Fruit fly (Drosophila melanogaster): ENCODE data around the gene mRpL9.
A peak's percentile ranks its signal among the peaks of the same experiment; 100 is the strongest.

mRpL9 gene

DNA sequence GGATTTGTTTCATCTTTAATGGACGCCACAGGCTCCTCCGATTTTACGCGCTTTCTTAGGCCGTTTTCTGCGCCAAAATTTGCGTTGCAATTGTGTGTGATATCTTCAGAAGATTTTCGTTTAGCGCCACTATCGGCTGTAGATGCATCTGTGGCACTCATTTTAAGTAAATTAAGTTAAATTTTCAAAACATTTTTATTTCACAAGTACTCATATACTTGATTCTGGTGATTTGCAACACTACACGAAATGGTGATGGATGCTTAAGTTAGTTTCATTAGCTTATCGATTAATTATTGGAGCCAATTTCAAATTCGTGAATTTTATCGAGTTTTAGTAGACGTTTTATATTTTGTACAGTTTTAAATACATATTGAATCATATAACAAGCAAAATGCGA lies 33.1 kb downstream of the mRpL9 start, which contains the start of gene CG6171 (continued):
- TF ChIP-seq Drgx (GFP tag; IDR thresholded peaks at IDR 0.05), result no peak
- TF ChIP-seq sens (GFP tag), result peak; percentile 80
- peak; percentile 92 for TF ChIP-seq CG10267 (tag; optimal IDR thresholded peaks at IDR 0.05)
- TF ChIP-seq Spps (tag; optimal IDR thresholded peaks at IDR 0.05), result no peak
- TF ChIP-seq CG14965 (GFP tag; optimal IDR thresholded peaks at IDR 0.05; ENCODE audit: borderline replicate concordance), result no peak
- peak; percentile 64 for TF ChIP-seq MESR4 (GFP tag; optimal IDR thresholded peaks at IDR 0.05)
- TF ChIP-seq nmo (GFP tag; optimal IDR thresholded peaks at IDR 0.05), result no peak
- TF ChIP-seq zen2 (GFP tag; IDR thresholded peaks at IDR 0.05; ENCODE audit: partially characterized antibody), result no peak; the same call in 2 of the 3 replicates
- peak; percentile 12 for TF ChIP-seq CG14710 (tag; optimal IDR thresholded peaks at IDR 0.05)
- peak; percentile 47; the same call in 2 of the 3 replicates for TF ChIP-seq HLH4C (GFP tag; IDR thresholded peaks at IDR 0.05; ENCODE audit: partially characterized antibody)
- TF ChIP-seq CG2678 (tag; optimal IDR thresholded peaks at IDR 0.05), result no peak
- TF ChIP-seq CG15479 (GFP tag; optimal IDR thresholded peaks at IDR 0.05), result no peak
- TF ChIP-seq CG12744 (GFP tag; optimal IDR thresholded peaks at IDR 0.05), result no peak
- no peak for TF ChIP-seq slou (GFP tag; optimal IDR thresholded peaks at IDR 0.05)
- TF ChIP-seq CG33557 (GFP tag; optimal IDR thresholded peaks at IDR 0.05), result no peak
- TF ChIP-seq E2f1 (GFP tag; IDR thresholded peaks at IDR 0.05), result no peak
- peak; percentile 43; the same call in 1 of the 3 replicates for TF ChIP-seq Opbp (GFP tag; IDR thresholded peaks at IDR 0.05; ENCODE audit: partially characterized antibody)
- peak; percentile 4 for TF ChIP-seq CG12659 (GFP tag; optimal IDR thresholded peaks at IDR 0.05)
- 0 out of 2 replicates have a peak, but pooled peaks have one; percentile 55 for TF ChIP-seq bbx (GFP tag; IDR thresholded peaks at IDR 0.05; ENCODE audit: partially characterized antibody)
- TF ChIP-seq Myb (GFP tag; optimal IDR thresholded peaks at IDR 0.05), result peak; percentile 37
- no peak for TF ChIP-seq sr (GFP tag; IDR thresholded peaks at IDR 0.05)
- no peak for TF ChIP-seq CG1647 (GFP tag; optimal IDR thresholded peaks at IDR 0.05)
- peak; percentile 82 for TF ChIP-seq Med (GFP tag)
- no peak for TF ChIP-seq CG4854 (GFP tag; optimal IDR thresholded peaks at IDR 0.05)
- 0 out of 3 replicates have a peak, but pooled peaks have one; percentile 17 for TF ChIP-seq Doc3 (GFP tag; IDR thresholded peaks at IDR 0.05; ENCODE audit: partially characterized antibody)
- TF ChIP-seq Xrp1 (GFP tag; IDR thresholded peaks at IDR 0.05), result 0 out of 2 replicates have a peak, but pooled peaks have one; percentile 14
- TF ChIP-seq Bgb (GFP tag; IDR thresholded peaks at IDR 0.05; ENCODE audit: partially characterized antibody), result peak; percentile 30; the same call in 1 of the 2 replicates
- peak in 1 of 2 experiments; percentile 15 for TF ChIP-seq crp (GFP tag; optimal IDR thresholded peaks at IDR 0.05)
- no peak for TF ChIP-seq CG8924 (tag; optimal IDR thresholded peaks at IDR 0.05)
- TF ChIP-seq Sry-δ (GFP tag; optimal IDR thresholded peaks at IDR 0.05), result peak; percentile 84
- TF ChIP-seq stwl (tag; optimal IDR thresholded peaks at IDR 0.05), result peak; percentile 61
- TF ChIP-seq Dek (tag; optimal IDR thresholded peaks at IDR 0.05), result no peak
- peak; percentile 28 for TF ChIP-seq lbe (GFP tag; optimal IDR thresholded peaks at IDR 0.05)
- peak; percentile 69; the same call in 3 of the 4 replicates for TF ChIP-seq Dll (GFP tag; IDR thresholded peaks at IDR 0.05; ENCODE audit: partially characterized antibody)
- TF ChIP-seq yki (optimal IDR thresholded peaks at IDR 0.05), result no peak
- TF ChIP-seq CG16863 (GFP tag; optimal IDR thresholded peaks at IDR 0.05), result peak; percentile 75
- no peak for TF ChIP-seq grn (GFP tag; optimal IDR thresholded peaks at IDR 0.05)
- TF ChIP-seq CG2129 (GFP tag; IDR thresholded peaks at IDR 0.05; ENCODE audit: partially characterized antibody), result peak; percentile 34; the same call in 1 of the 2 replicates
- TF ChIP-seq Dref (GFP tag; IDR thresholded peaks at IDR 0.05), result peak; percentile 76
- TF ChIP-seq phol (tag; optimal IDR thresholded peaks at IDR 0.05), result peak; percentile 41
- no peak for TF ChIP-seq CrebB (tag; optimal IDR thresholded peaks at IDR 0.05)
- no peak for TF ChIP-seq sug (tag; optimal IDR thresholded peaks at IDR 0.05)
- no peak for TF ChIP-seq Mes4 (GFP tag; optimal IDR thresholded peaks at IDR 0.05)
- no peak for TF ChIP-seq CG8290 (GFP tag; optimal IDR thresholded peaks at IDR 0.05)
- no peak for TF ChIP-seq CG8290 (tag; optimal IDR thresholded peaks at IDR 0.05)
- peak; percentile 91 for TF ChIP-seq E2f2 (GFP tag; IDR thresholded peaks at IDR 0.05)
- TF ChIP-seq CG12219 (GFP tag; optimal IDR thresholded peaks at IDR 0.05), result no peak
- no peak for TF ChIP-seq CG17359 (tag; optimal IDR thresholded peaks at IDR 0.05)
- TF ChIP-seq CG1603 (tag; optimal IDR thresholded peaks at IDR 0.05), result peak; percentile 47
